Worm (Caenorhabditis elegans) whole organism, L1 larva: ENCODE measurements around the gene str-103.

Experiments
- aha-1 ChIP-seq: fragments of 150-350 bp; optimal IDR thresholded peaks from 2 replicates; lab custom pipeline; 2014; ENCODE audit warnings: missing biosample characterization, missing genetic modification characterization
- ama-1 ChIP-seq: fragments of 150-350 bp; optimal IDR thresholded peaks from 2 replicates; lab custom pipeline; 2014
- ceh-82 ChIP-seq, 3 experiments: fragments of 150-350 bp in 1 of 3; sonication (generic microtip) in 2 of 3; optimal IDR thresholded peaks; 2 replicates each; lab custom pipeline; 2014 to 2017; ENCODE audit warnings: missing biosample characterization in 3 of 3, missing genetic modification characterization in 3 of 3
- egl-27 ChIP-seq, 2 experiments: fragments of 150-350 bp in 1 of 2; sonication (generic microtip); optimal IDR thresholded peaks; 3 replicates each; lab custom pipeline; 2017 to 2018; ENCODE audit warnings: missing biosample characterization in 2 of 2, missing genetic modification characterization in 2 of 2, missing genetic modification reagents in 2 of 2
- elt-3 ChIP-seq, 6 experiments: fragments of 150-350 bp in 1 of 6; sonication (generic microtip); optimal IDR thresholded peaks; 2 replicates each; lab custom pipeline; 2017 to 2018; ENCODE audit warnings: missing biosample characterization in 6 of 6, missing genetic modification characterization in 6 of 6, inconsistent platforms in 1 of 6
- fos-1 ChIP-seq: fragments of 150-350 bp; optimal IDR thresholded peaks from 2 replicates; lab custom pipeline; 2014; ENCODE audit warnings: missing biosample characterization, missing genetic modification characterization
- lin-13 ChIP-seq: fragments of 150-350 bp; optimal IDR thresholded peaks from 2 replicates; lab custom pipeline; 2014; ENCODE audit warnings: missing biosample characterization, missing genetic modification reagents, missing genetic modification characterization
- lin-39 ChIP-seq: fragments of 150-350 bp; optimal IDR thresholded peaks from 2 replicates; lab custom pipeline; 2014; ENCODE audit warnings: missing biosample characterization, missing genetic modification reagents, missing genetic modification characterization
- mdl-1 ChIP-seq, 2 experiments: fragments of 150-350 bp; optimal IDR thresholded peaks; 2 replicates each; lab custom pipeline; 2014 to 2017; ENCODE audit warnings: missing biosample characterization in 2 of 2, missing genetic modification characterization in 2 of 2, inconsistent platforms in 1 of 2
- nhr-71 ChIP-seq: sonication (generic microtip); optimal IDR thresholded peaks from 2 replicates; lab custom pipeline; 2016; ENCODE audit warnings: mild to moderate bottlenecking, missing genetic modification characterization, moderate library complexity, missing compliant biosample characterization
- nhr-84 ChIP-seq: sonication (generic microtip); optimal IDR thresholded peaks from 2 replicates; lab custom pipeline; 2017; ENCODE audit warnings: missing biosample characterization, missing genetic modification characterization

ce11 chrV:16099441-16099840 lies 19.1 kb downstream of the str-103 start, which contains the start of gene str-7:
- no peak for TF ChIP-seq elt-3 (tag; optimal IDR thresholded peaks at IDR 0.05; lab: Kevin White, UChicago)
- no peak for TF ChIP-seq ama-1 (lab: Kevin White, UChicago)
- TF ChIP-seq lin-13 (GFP tag; lab: Kevin White, UChicago) = no peak
- TF ChIP-seq fos-1 = no peak
- no peak for TF ChIP-seq nhr-71 (tag; lab: Kevin White, UChicago)
- no peak for TF ChIP-seq lin-39 (tag; lab: Kevin White, UChicago)
- no peak for TF ChIP-seq nhr-84
- no peak for TF ChIP-seq egl-27 (tag; optimal IDR thresholded peaks at IDR 0.05; lab: Kevin White, UChicago)
- no peak for TF ChIP-seq ceh-82 (tag; optimal IDR thresholded peaks at IDR 0.05; lab: Kevin White, UChicago)
- no peak for TF ChIP-seq aha-1 (tag; lab: Kevin White, UChicago)
- no peak for TF ChIP-seq mdl-1 (tag; optimal IDR thresholded peaks at IDR 0.05; lab: Kevin White, UChicago)
